Worm (Caenorhabditis elegans) whole organism, L4/young adult: ENCODE measurements around the gene srt-3.

ENCODE experiments used
- W03F9.2 ChIP-seq: fragments of 150-350 bp; optimal IDR thresholded peaks from 2 replicates; lab custom pipeline; 2014; ENCODE audit warnings: missing biosample characterization, missing genetic modification characterization
- dao-5 ChIP-seq: sonication (generic microtip); optimal IDR thresholded peaks from 2 replicates; lab custom pipeline; 2016; ENCODE audit warnings: missing genotype, missing genetic modification characterization, moderate library complexity, missing compliant biosample characterization
- him-1 ChIP-seq: sonication (generic microtip); optimal IDR thresholded peaks from 2 replicates; lab custom pipeline; 2016; ENCODE audit warnings: missing genotype, missing genetic modification reagents, missing genetic modification characterization, missing compliant biosample characterization

- TF ChIP-seq him-1 (tag; lab: Kevin White, UChicago) = no peak
- no peak for TF ChIP-seq dao-5
- no peak for TF ChIP-seq W03F9.2 (tag; lab: Kevin White, UChicago)
Measured at ce11 chrV:4298579-4298978, 38.6 kb upstream of the srt-3 start, which contains the start of gene ZC132.11.
